Fruit fly (Drosophila melanogaster) whole organism, embryonic: ENCODE results near the gene att-ORFB.

ENCODE experiments used
- Antp ChIP-seq: fragments of 200-800 bp; sonication (Bioruptor generic); optimal IDR thresholded peaks from 3 replicates; lab custom pipeline; 2016; ENCODE audit warnings: missing biosample characterization, missing genetic modification characterization
- Atf3 ChIP-seq: fragments of 200-800 bp; sonication (Bioruptor generic); optimal IDR thresholded peaks from 3 replicates; lab custom pipeline; 2016; ENCODE audit warnings: missing biosample characterization, missing genetic modification characterization
- Blimp-1 ChIP-seq: fragments of 200-800 bp; sonication (Bioruptor generic); optimal IDR thresholded peaks from 3 replicates; lab custom pipeline; 2018; ENCODE audit warnings: missing biosample characterization, missing genetic modification characterization, mild to moderate bottlenecking, moderate library complexity, missing genetic modification reagents
- CG1024 ChIP-seq: fragments of 200-800 bp; sonication (Bioruptor generic); IDR thresholded peaks from 2 replicates; pipeline ENCODE4 v1.3.6; 2022; ENCODE audit warnings: missing biosample characterization, missing genetic modification characterization
- CG10462 ChIP-seq: fragments of 200-800 bp; sonication (Bioruptor generic); optimal IDR thresholded peaks from 2 replicates; lab custom pipeline; 2016; ENCODE audit warnings: missing biosample characterization, missing genetic modification characterization
- CG11247 ChIP-seq: fragments of 200-800 bp; sonication (Bioruptor generic); IDR thresholded peaks from 2 replicates; pipeline ENCODE4 v1.3.6; 2022; ENCODE audit warnings: missing biosample characterization, missing genetic modification characterization
- CG13123 ChIP-seq: fragments of 200-800 bp; sonication (Bioruptor generic); optimal IDR thresholded peaks from 2 replicates; lab custom pipeline; 2016; ENCODE audit warnings: missing biosample characterization, missing genetic modification characterization
- CG13296 ChIP-seq: fragments of 200-800 bp; sonication (Bioruptor generic); optimal IDR thresholded peaks from 3 replicates; lab custom pipeline; 2018; ENCODE audit warnings: missing biosample characterization, mild to moderate bottlenecking, missing genetic modification characterization
- CG14014 ChIP-seq: fragments of 200-800 bp; sonication (Bioruptor generic); IDR thresholded peaks from 2 replicates; pipeline ENCODE4 v1.3.6; 2022; ENCODE audit warnings: missing biosample characterization, missing genetic modification characterization
- CG14965 ChIP-seq: fragments of 200-800 bp; sonication (Bioruptor generic); optimal IDR thresholded peaks from 2 replicates; lab custom pipeline; 2016; ENCODE audit warnings: missing biosample characterization, missing genetic modification characterization, borderline replicate concordance
- CG15696 ChIP-seq: fragments of 200-800 bp; sonication (Bioruptor generic); optimal IDR thresholded peaks from 2 replicates; lab custom pipeline; 2019; ENCODE audit warnings: missing biosample characterization, mild to moderate bottlenecking, missing genetic modification characterization, moderate library complexity
- CG17359 ChIP-seq: fragments of 200-800 bp; sonication (Bioruptor generic); optimal IDR thresholded peaks from 3 replicates; lab custom pipeline; 2018; ENCODE audit warnings: missing biosample characterization, mild to moderate bottlenecking, missing genetic modification characterization, moderate library complexity
- CG2116 ChIP-seq: fragments of 200-800 bp; sonication (Bioruptor generic); optimal IDR thresholded peaks from 3 replicates; lab custom pipeline; 2018; ENCODE audit warnings: missing biosample characterization, mild to moderate bottlenecking, missing genetic modification characterization
- CG31365 ChIP-seq: fragments of 200-800 bp; sonication (Bioruptor generic); optimal IDR thresholded peaks from 2 replicates; lab custom pipeline; 2018; ENCODE audit warnings: missing biosample characterization, mild to moderate bottlenecking, missing genetic modification characterization
- CG32767 ChIP-seq: fragments of 200-800 bp; sonication (Bioruptor generic); IDR thresholded peaks from 2 replicates; pipeline ENCODE4 v1.3.6; 2022; ENCODE audit warnings: missing biosample characterization, missing genetic modification characterization
- CG33213 ChIP-seq: fragments of 200-800 bp; sonication (Bioruptor generic); optimal IDR thresholded peaks from 3 replicates; lab custom pipeline; 2016; ENCODE audit warnings: missing biosample characterization, missing genetic modification characterization
- CG4404 ChIP-seq: fragments of 200-800 bp; sonication (Bioruptor generic); IDR thresholded peaks from 2 replicates; pipeline ENCODE4 v1.3.6; 2022; ENCODE audit warnings: missing biosample characterization, missing genetic modification characterization
- CG4617 ChIP-seq: fragments of 200-800 bp; sonication (Bioruptor generic); optimal IDR thresholded peaks from 3 replicates; lab custom pipeline; 2016; ENCODE audit warnings: missing biosample characterization, missing genetic modification characterization, borderline replicate concordance
- CG6272 ChIP-seq: fragments of 200-800 bp; sonication (Bioruptor generic); IDR thresholded peaks from 2 replicates; pipeline ENCODE4 v1.3.6; 2022; ENCODE audit warnings: missing biosample characterization, missing genetic modification characterization
- CG8478 ChIP-seq: fragments of >200 bp; optimal IDR thresholded peaks from 2 replicates; lab custom pipeline; 2018
- CG8924 ChIP-seq: fragments of 200-800 bp; optimal IDR thresholded peaks from 3 replicates; lab custom pipeline; 2019; ENCODE audit warnings: missing biosample characterization, mild to moderate bottlenecking, missing genetic modification characterization, moderate library complexity
- CG9727 ChIP-seq: fragments of 200-800 bp; sonication (Bioruptor generic); optimal IDR thresholded peaks from 3 replicates; lab custom pipeline; 2017; ENCODE audit warnings: missing biosample characterization, mild to moderate bottlenecking, missing genetic modification characterization
- CG9797 ChIP-seq: fragments of 200-800 bp; sonication (Bioruptor generic); optimal IDR thresholded peaks from 3 replicates; lab custom pipeline; 2018; ENCODE audit warnings: missing biosample characterization, mild to moderate bottlenecking, missing genetic modification characterization
- Camta ChIP-seq: fragments of 200-800 bp; sonication (Bioruptor generic); optimal IDR thresholded peaks from 2 replicates; lab custom pipeline; 2016; ENCODE audit warnings: missing biosample characterization, missing genetic modification characterization
- CoRest ChIP-seq: fragments of 200-800 bp; sonication (Bioruptor generic); optimal IDR thresholded peaks from 3 replicates; lab custom pipeline; 2018; ENCODE audit warnings: missing biosample characterization, mild to moderate bottlenecking, missing genetic modification characterization, moderate library complexity
- Kr ChIP-seq: fragments of 200-800 bp; sonication (Bioruptor generic); optimal IDR thresholded peaks from 2 replicates; lab custom pipeline; 2017; ENCODE audit warnings: missing biosample characterization, mild to moderate bottlenecking, missing genetic modification characterization
- MBD-R2 ChIP-seq: fragments of 200-800 bp; sonication (Bioruptor generic); IDR thresholded peaks from 2 replicates; pipeline ENCODE4 v1.3.6; 2022; ENCODE audit warnings: missing biosample characterization, missing genetic modification characterization
- Nf-YB ChIP-seq: fragments of 200-800 bp; sonication (Bioruptor generic); optimal IDR thresholded peaks from 3 replicates; lab custom pipeline; 2019; ENCODE audit warnings: missing biosample characterization, mild to moderate bottlenecking, missing genetic modification characterization, moderate library complexity
- Six4 ChIP-seq: fragments of 200-800 bp; sonication (Bioruptor generic); optimal IDR thresholded peaks from 2 replicates; lab custom pipeline; 2016; ENCODE audit warnings: missing biosample characterization, missing genetic modification characterization
- Sox100B ChIP-seq: fragments of 200-800 bp; sonication (Bioruptor generic); optimal IDR thresholded peaks from 3 replicates; lab custom pipeline; 2018; ENCODE audit warnings: missing biosample characterization, mild to moderate bottlenecking, missing genetic modification characterization
- Ssrp ChIP-seq: fragments of 200-800 bp; sonication (Bioruptor generic); optimal IDR thresholded peaks from 2 replicates; lab custom pipeline; 2018; ENCODE audit warnings: missing biosample characterization, mild to moderate bottlenecking, missing genetic modification characterization, moderate library complexity
- Stat92E ChIP-seq, 3 experiments: fragments of >200 bp in 2 of 3; fragments of 200-800 bp in 1 of 3; sonication (Bioruptor generic) in 1 of 3; optimal IDR thresholded peaks; 2 replicates each; lab custom pipeline; 2017 to 2019; ENCODE audit warnings: missing biosample characterization in 3 of 3, missing genetic modification characterization in 3 of 3, mild to moderate bottlenecking in 1 of 3, moderate library complexity in 1 of 3
- Trl ChIP-seq, 3 experiments: fragments of >200 bp in 2 of 3; fragments of 200-800 bp in 1 of 3; sonication (Bioruptor generic) in 1 of 3; optimal IDR thresholded peaks; 2 replicates in 1 of 3; 3 replicates in 2 of 3; lab custom pipeline; 2016 to 2017; ENCODE audit warnings: missing biosample characterization in 1 of 3, missing genetic modification characterization in 1 of 3
- bowl ChIP-seq: fragments of 200-800 bp; sonication (Bioruptor generic); IDR thresholded peaks from 2 replicates; pipeline ENCODE4 v1.3.6; 2022; ENCODE audit warnings: missing biosample characterization, missing genetic modification characterization
- chm ChIP-seq: fragments of 200-800 bp; sonication (Bioruptor generic); IDR thresholded peaks from 2 replicates; pipeline ENCODE4 v1.3.6; 2022; ENCODE audit warnings: missing biosample characterization, missing genetic modification characterization
- croc ChIP-seq: fragments of 200-800 bp; sonication (Bioruptor generic); conservative IDR thresholded peaks from 3 replicates; pipeline ENCODE4 v1.3.6; 2022; ENCODE audit warnings: missing biosample characterization, missing genetic modification characterization
- danr ChIP-seq: fragments of 200-800 bp; sonication (Bioruptor generic); IDR thresholded peaks from 2 replicates; pipeline ENCODE4 v1.3.6; 2022; ENCODE audit warnings: missing biosample characterization, missing genetic modification characterization
- exex ChIP-seq: fragments of 200-800 bp; sonication (Bioruptor generic); optimal IDR thresholded peaks from 4 replicates; lab custom pipeline; 2018; ENCODE audit warnings: missing biosample characterization, mild to moderate bottlenecking, missing genetic modification characterization, moderate library complexity
- eyg ChIP-seq: fragments of 200-800 bp; sonication (Bioruptor generic); optimal IDR thresholded peaks from 3 replicates; lab custom pipeline; 2016; ENCODE audit warnings: missing biosample characterization, missing genetic modification characterization
- fd3F ChIP-seq: fragments of 200-800 bp; sonication (Bioruptor generic); optimal IDR thresholded peaks from 2 replicates; lab custom pipeline; 2018; ENCODE audit warnings: missing biosample characterization, mild to moderate bottlenecking, missing genetic modification characterization, moderate library complexity
- fu2 ChIP-seq: fragments of 200-800 bp; sonication (Bioruptor generic); optimal IDR thresholded peaks from 2 replicates; lab custom pipeline; 2016; ENCODE audit warnings: missing biosample characterization, missing genetic modification characterization
- hth ChIP-seq: fragments of >200 bp; optimal IDR thresholded peaks from 2 replicates; lab custom pipeline; 2017; ENCODE audit warnings: inconsistent platforms
- nerfin-2 ChIP-seq: fragments of 200-800 bp; sonication (Bioruptor generic); IDR thresholded peaks from 2 replicates; pipeline ENCODE4 v1.3.6; 2022; ENCODE audit warnings: missing biosample characterization, missing genetic modification characterization; ENCODE audit not compliant: partially characterized antibody
- nmo ChIP-seq: fragments of 200-800 bp; sonication (Bioruptor generic); optimal IDR thresholded peaks from 2 replicates; lab custom pipeline; 2018; ENCODE audit warnings: missing biosample characterization, mild to moderate bottlenecking, missing genetic modification characterization, moderate library complexity
- p53 ChIP-seq: fragments of 200-800 bp; sonication (Bioruptor generic); optimal IDR thresholded peaks from 2 replicates; lab custom pipeline; 2016; ENCODE audit warnings: missing biosample characterization, missing genetic modification characterization
- prd ChIP-seq, 3 experiments: fragments of >200 bp in 2 of 3; fragments of 200-800 bp in 1 of 3; sonication (Bioruptor generic) in 1 of 3; optimal IDR thresholded peaks in 2 of 3; IDR thresholded peaks in 1 of 3; 2 replicates in 2 of 3; 3 replicates in 1 of 3; pipeline versions ENCODE4 v1.3.6 to Lab custom; 2017 to 2022; ENCODE audit warnings: missing biosample characterization in 1 of 3, missing genetic modification characterization in 1 of 3
- sens-2 ChIP-seq: fragments of 200-800 bp; sonication (Bioruptor generic); IDR thresholded peaks from 2 replicates; pipeline ENCODE4 v1.3.6; 2022; ENCODE audit warnings: missing biosample characterization, missing genetic modification characterization
- sisA ChIP-seq: fragments of 200-800 bp; sonication (Bioruptor generic); IDR thresholded peaks from 2 replicates; pipeline ENCODE4 v1.3.6; 2022; ENCODE audit warnings: missing biosample characterization, missing genetic modification characterization
- slp2 ChIP-seq: fragments of 200-800 bp; sonication (Bioruptor generic); optimal IDR thresholded peaks from 2 replicates; lab custom pipeline; 2016; ENCODE audit warnings: missing biosample characterization, missing genetic modification characterization

Gene att-ORFB

dm6 chr3R:20557415-20558105 lies 3.4 kb upstream of the att-ORFB start, which contains the start of the genes DPCoAC and CG5180 (continued):
- TF ChIP-seq CG9727 (GFP tag; lab: Kevin White, UChicago) (peak; percentile 73), Camta (GFP tag; lab: Kevin White, UChicago) (peak; percentile 45), CG33213 (GFP tag; lab: Kevin White, UChicago) (peak; percentile 69), CG8924 (tag; lab: Kevin White, UChicago) (peak; percentile 59), CG13123 (GFP tag; lab: Kevin White, UChicago) (peak; percentile 51), Stat92E (GFP tag; optimal IDR thresholded peaks at IDR 0.05; lab: Kevin White, UChicago) (peak in 1 of 3 experiments; percentile 83), CG10462 (GFP tag; lab: Kevin White, UChicago) (no peak), CG4404 (GFP tag; lab: Robert Waterston, UW) (peak; percentile 48; the same call in 1 of the 2 replicates), CG15696 (tag; lab: Kevin White, UChicago) (peak; percentile 42), CG4617 (GFP tag; lab: Kevin White, UChicago) (peak; percentile 58), slp2 (GFP tag; lab: Kevin White, UChicago) (peak; percentile 56), CG11247 (GFP tag; lab: Robert Waterston, UW) (peak; percentile 83), Kr (GFP tag; lab: Kevin White, UChicago) (no peak), eyg (GFP tag; lab: Kevin White, UChicago) (peak; percentile 10), sisA (peak; percentile 77), fu2 (GFP tag; lab: Kevin White, UChicago) (peak; percentile 62), Sox100B (peak; percentile 48), p53 (GFP tag; lab: Kevin White, UChicago) (peak; percentile 6), Antp (GFP tag; lab: Kevin White, UChicago) (peak; percentile 77), CG2116 (GFP tag; lab: Kevin White, UChicago) (peak; percentile 54), CG17359 (tag; lab: Kevin White, UChicago) (peak; percentile 56), Trl (optimal IDR thresholded peaks at IDR 0.05; lab: Kevin White, UChicago) (no peak), Trl (GFP tag; optimal IDR thresholded peaks at IDR 0.05; lab: Kevin White, UChicago) (peak; percentile 38), nmo (GFP tag; lab: Kevin White, UChicago) (peak; percentile 51), CG32767 (GFP tag; lab: Robert Waterston, UW) (no peak), CG14014 (GFP tag; lab: Robert Waterston, UW) (peak; percentile 78), CG6272 (GFP tag; lab: Robert Waterston, UW) (peak; percentile 80), prd (optimal IDR thresholded peaks at IDR 0.05; lab: Kevin White, UChicago) (no peak), prd (GFP tag; IDR thresholded peaks at IDR 0.05; lab: Robert Waterston, UW) (peak; percentile 86), CG31365 (tag; lab: Kevin White, UChicago) (no peak), CoRest (tag; lab: Kevin White, UChicago) (peak; percentile 73), croc (peak; percentile 35; the same call in 1 of the 3 replicates), Six4 (GFP tag; lab: Kevin White, UChicago) (peak; percentile 60), exex (tag; lab: Kevin White, UChicago) (no peak), CG1024 (GFP tag; lab: Robert Waterston, UW) (peak; percentile 58; the same call in 1 of the 2 replicates), bowl (GFP tag; lab: Robert Waterston, UW) (no peak), CG8478 (lab: Kevin White, UChicago) (no peak), Atf3 (GFP tag; lab: Kevin White, UChicago) (peak; percentile 14), CG13296 (GFP tag; lab: Kevin White, UChicago) (no peak), MBD-R2 (GFP tag; lab: Robert Waterston, UW) (peak; percentile 54), hth (no peak), Ssrp (tag; lab: Kevin White, UChicago) (peak; percentile 59), Nf-YB (GFP tag; lab: Kevin White, UChicago) (peak; percentile 11), chm (GFP tag; lab: Robert Waterston, UW) (peak; percentile 81), nerfin-2 (GFP tag; lab: Robert Waterston, UW) (peak; percentile 61), danr (GFP tag; lab: Robert Waterston, UW) (0 out of 2 replicates have a peak, but pooled peaks have one; percentile 33), Blimp-1 (peak; percentile 7), fd3F (GFP tag; lab: Kevin White, UChicago) (peak; percentile 48), CG9797 (GFP tag; lab: Kevin White, UChicago) (peak; percentile 45), sens-2 (GFP tag; lab: Robert Waterston, UW) (no peak), CG14965 (GFP tag; lab: Kevin White, UChicago) (peak; percentile 16)
